Worm (Caenorhabditis elegans) whole organism, late embryonic: ENCODE results near the gene K10B4.1.
A peak's percentile ranks its signal among the peaks of the same experiment; 100 is the strongest.

ENCODE experiments used
- C08G9.2 ChIP-seq: sonication (generic microtip); optimal IDR thresholded peaks from 2 replicates; lab custom pipeline; 2016; ENCODE audit warnings: mild to moderate bottlenecking, missing genetic modification characterization, moderate library complexity, missing compliant biosample characterization
- C38D4.7 ChIP-seq: fragments of 200-800 bp; sonication (Bioruptor generic); optimal IDR thresholded peaks from 2 replicates; lab custom pipeline; 2018; ENCODE audit warnings: mild to moderate bottlenecking, missing genetic modification characterization, moderate library complexity, missing compliant biosample characterization
- K02D7.2 ChIP-seq: sonication (generic microtip); optimal IDR thresholded peaks from 2 replicates; lab custom pipeline; 2017; ENCODE audit warnings: mild to moderate bottlenecking, missing genetic modification characterization, missing compliant biosample characterization
- T23F11.4 ChIP-seq: fragments of 200-800 bp; sonication (Bioruptor generic); optimal IDR thresholded peaks from 2 replicates; lab custom pipeline; 2018; ENCODE audit warnings: mild to moderate bottlenecking, missing genetic modification characterization, missing compliant biosample characterization
- Y22D7AL.16 ChIP-seq: sonication (generic microtip); optimal IDR thresholded peaks from 2 replicates; lab custom pipeline; 2016; ENCODE audit warnings: missing genetic modification characterization, missing compliant biosample characterization
- ceh-18 ChIP-seq: sonication (generic microtip); optimal IDR thresholded peaks from 2 replicates; lab custom pipeline; 2016; ENCODE audit warnings: missing genetic modification characterization, missing compliant biosample characterization
- ceh-2 ChIP-seq: sonication (generic microtip); optimal IDR thresholded peaks from 2 replicates; lab custom pipeline; 2016; ENCODE audit warnings: missing genotype, missing genetic modification characterization, missing compliant biosample characterization
- ceh-30 ChIP-seq: fragments of 150-350 bp; optimal IDR thresholded peaks from 2 replicates; lab custom pipeline; 2014; ENCODE audit warnings: missing biosample characterization, missing genetic modification characterization
- ceh-31 ChIP-seq: sonication (generic microtip); optimal IDR thresholded peaks from 2 replicates; lab custom pipeline; 2016; ENCODE audit warnings: missing genetic modification characterization, missing compliant biosample characterization
- ceh-34 ChIP-seq: sonication (generic microtip); optimal IDR thresholded peaks from 2 replicates; lab custom pipeline; 2016; ENCODE audit warnings: mild to moderate bottlenecking, missing genetic modification characterization, missing compliant biosample characterization
- ceh-45 ChIP-seq: fragments of 200-800 bp; sonication (Bioruptor generic); IDR thresholded peaks from 2 replicates; pipeline ENCODE4 v1.3.6; 2022; ENCODE audit warnings: missing genetic modification reagents, missing genetic modification characterization, missing compliant biosample characterization
- ceh-9 ChIP-seq: sonication (generic microtip); optimal IDR thresholded peaks from 2 replicates; lab custom pipeline; 2016; ENCODE audit warnings: mild to moderate bottlenecking, missing genetic modification characterization, inconsistent platforms, missing compliant biosample characterization
- dmd-4 ChIP-seq: sonication (generic microtip); optimal IDR thresholded peaks from 2 replicates; lab custom pipeline; 2016; ENCODE audit warnings: borderline replicate concordance, missing genetic modification characterization, missing compliant biosample characterization
- dve-1 ChIP-seq: sonication (generic microtip); optimal IDR thresholded peaks from 2 replicates; lab custom pipeline; 2017; ENCODE audit warnings: antibody characterized with exemption, mild to moderate bottlenecking, missing genetic modification characterization, missing compliant biosample characterization
- elt-2 ChIP-seq: sonication (generic microtip); optimal IDR thresholded peaks from 2 replicates; lab custom pipeline; 2016; ENCODE audit warnings: missing genetic modification reagents, missing genetic modification characterization, missing compliant biosample characterization
- elt-4 ChIP-seq: sonication (generic microtip); optimal IDR thresholded peaks from 2 replicates; lab custom pipeline; 2016; ENCODE audit warnings: missing genetic modification characterization, missing compliant biosample characterization
- ets-4 ChIP-seq: sonication (generic microtip); optimal IDR thresholded peaks from 2 replicates; lab custom pipeline; 2016; ENCODE audit warnings: missing genetic modification characterization, missing compliant biosample characterization
- fax-1 ChIP-seq: sonication (generic microtip); optimal IDR thresholded peaks from 2 replicates; lab custom pipeline; 2016; ENCODE audit warnings: missing genotype, missing genetic modification characterization, missing compliant biosample characterization
- fkh-10 ChIP-seq: fragments of 150-350 bp; optimal IDR thresholded peaks from 2 replicates; lab custom pipeline; 2014; ENCODE audit warnings: missing biosample characterization, missing genetic modification reagents, missing genetic modification characterization
- gmeb-2 ChIP-seq: sonication (generic microtip); optimal IDR thresholded peaks from 2 replicates; lab custom pipeline; 2016; ENCODE audit warnings: missing genetic modification characterization, inconsistent platforms, missing compliant biosample characterization
- hlh-13 ChIP-seq: fragments of 200-800 bp; sonication (Bioruptor generic); optimal IDR thresholded peaks from 2 replicates; lab custom pipeline; 2018; ENCODE audit warnings: mild to moderate bottlenecking, missing genetic modification characterization, missing compliant biosample characterization
- hlh-15 ChIP-seq: sonication (generic microtip); optimal IDR thresholded peaks from 2 replicates; lab custom pipeline; 2016; ENCODE audit warnings: missing genetic modification characterization, missing compliant biosample characterization
- hlh-8 ChIP-seq: sonication (generic microtip); optimal IDR thresholded peaks from 2 replicates; lab custom pipeline; 2016; ENCODE audit warnings: missing genotype, missing genetic modification characterization, missing compliant biosample characterization
- lim-6 ChIP-seq: sonication (generic microtip); optimal IDR thresholded peaks from 2 replicates; lab custom pipeline; 2016; ENCODE audit warnings: missing genetic modification characterization, missing compliant biosample characterization
- mec-3 ChIP-seq: sonication (generic microtip); optimal IDR thresholded peaks from 2 replicates; lab custom pipeline; 2016; ENCODE audit warnings: borderline replicate concordance, missing genetic modification characterization, missing compliant biosample characterization
- nfya-1 ChIP-seq: sonication (generic microtip); optimal IDR thresholded peaks from 2 replicates; lab custom pipeline; 2017; ENCODE audit warnings: missing genetic modification characterization, mild to moderate bottlenecking, missing compliant biosample characterization, antibody characterized with exemption, moderate library complexity
- odd-2 ChIP-seq: sonication (generic microtip); optimal IDR thresholded peaks from 2 replicates; lab custom pipeline; 2017; ENCODE audit warnings: antibody characterized with exemption, mild to moderate bottlenecking, missing genetic modification characterization, missing compliant biosample characterization
- pax-1 ChIP-seq: fragments of 150-350 bp; optimal IDR thresholded peaks from 2 replicates; lab custom pipeline; 2014; ENCODE audit warnings: missing biosample characterization, missing genetic modification characterization
- pha-4 ChIP-seq: fragments of 150-350 bp; optimal IDR thresholded peaks from 2 replicates; lab custom pipeline; 2018; ENCODE audit warnings: missing biosample characterization, missing genetic modification reagents, missing genetic modification characterization
- pqm-1 ChIP-seq: sonication (generic microtip); optimal IDR thresholded peaks from 2 replicates; lab custom pipeline; 2016; ENCODE audit warnings: missing genetic modification characterization, missing compliant biosample characterization
- ref-2 ChIP-seq: sonication (generic microtip); optimal IDR thresholded peaks from 2 replicates; lab custom pipeline; 2016; ENCODE audit warnings: missing genetic modification characterization, missing compliant biosample characterization
- rnt-1 ChIP-seq: sonication (generic microtip); optimal IDR thresholded peaks from 2 replicates; lab custom pipeline; 2016; ENCODE audit warnings: missing genetic modification characterization, missing compliant biosample characterization
- tbx-2 ChIP-seq: sonication (generic microtip); optimal IDR thresholded peaks from 2 replicates; lab custom pipeline; 2016; ENCODE audit warnings: missing genetic modification characterization, missing compliant biosample characterization
- ttx-3 ChIP-seq: sonication (generic microtip); optimal IDR thresholded peaks from 2 replicates; lab custom pipeline; 2016; ENCODE audit warnings: missing genetic modification reagents, missing genetic modification characterization, missing compliant biosample characterization
- unc-3 ChIP-seq, 2 experiments: fragments of 200-800 bp in 1 of 2; sonication (Bioruptor generic) in 1 of 2; sonication (generic microtip) in 1 of 2; conservative IDR thresholded peaks in 1 of 2; optimal IDR thresholded peaks in 1 of 2; 2 replicates each; pipeline versions ENCODE4 v1.3.6 to Lab custom; 2016 to 2022; ENCODE audit warnings: missing compliant biosample characterization in 2 of 2, missing genetic modification characterization in 2 of 2, missing genetic modification reagents in 1 of 2
- unc-42 ChIP-seq: sonication (generic microtip); optimal IDR thresholded peaks from 2 replicates; lab custom pipeline; 2016; ENCODE audit warnings: missing genotype, missing genetic modification characterization, missing compliant biosample characterization

K10B4.1 gene

ce11 chrII:146933-147332, 11.7 kb downstream of the K10B4.1 start, which contains the start of gene T25D3.4:
Gene T25D3.4 (plus strand): TSS chrII:147233.
- no peak for TF ChIP-seq T23F11.4 (GFP tag; lab: Kevin White, UChicago)
- TF ChIP-seq fkh-10 (GFP tag; lab: Kevin White, UChicago) = no peak
- no peak for TF ChIP-seq hlh-13 (GFP tag; lab: Kevin White, UChicago)
- no peak for TF ChIP-seq unc-42 (tag; lab: Kevin White, UChicago)
- TF ChIP-seq, all 69 proteins: peak for 0

ce11 chrII:151495-151894, 16.2 kb downstream of the K10B4.1 start:
- TF ChIP-seq gmeb-2 = no peak
- no peak for TF ChIP-seq odd-2 (tag; lab: Kevin White, UChicago)

ce11 chrII:152283-152682, 17.0 kb downstream of the K10B4.1 start, which contains the start of gene T25D3.3:
Gene T25D3.3 (plus strand): TSS chrII:152583.
- no peak for TF ChIP-seq pha-4 (tag; lab: Kevin White, UChicago)
- TF ChIP-seq, all 69 proteins: peak for 0

ce11 chrII:155904-156303, 20.6 kb downstream of the K10B4.1 start, which contains the start of gene mrpl-28:
Gene mrpl-28 (minus strand): TSS chrII:156009.
- TF ChIP-seq ceh-31 (tag; lab: Kevin White, UChicago) (peak; percentile 51), ceh-2 (tag; lab: Kevin White, UChicago) (no peak), mec-3 (no peak), elt-4 (tag; lab: Kevin White, UChicago) (no peak), ceh-18 (tag; lab: Kevin White, UChicago) (peak; percentile 52), dve-1 (tag; lab: Kevin White, UChicago) (peak; percentile 57), nfya-1 (tag; lab: Kevin White, UChicago) (peak; percentile 66), lim-6 (no peak), pqm-1 (tag; lab: Kevin White, UChicago) (peak; percentile 43), tbx-2 (peak; percentile 40), elt-2 (tag; lab: Kevin White, UChicago) (peak; percentile 63), pax-1 (peak; percentile 71), unc-42 (tag; lab: Kevin White, UChicago) (peak; percentile 69), ceh-34 (tag; lab: Kevin White, UChicago) (peak; percentile 25), ets-4 (tag; lab: Kevin White, UChicago) (peak; percentile 50), C08G9.2 (tag; lab: Kevin White, UChicago) (peak; percentile 46)

- TF ChIP-seq fkh-10 (GFP tag; lab: Kevin White, UChicago) (no peak), ref-2 (tag; lab: Kevin White, UChicago) (no peak), elt-2 (tag; lab: Kevin White, UChicago) (peak; percentile 65), hlh-15 (no peak), ceh-18 (tag; lab: Kevin White, UChicago) (no peak), K02D7.2 (tag; lab: Kevin White, UChicago) (no peak), dve-1 (tag; lab: Kevin White, UChicago) (no peak), C38D4.7 (GFP tag; lab: Kevin White, UChicago) (no peak)
These were observed 21.8 kb downstream of the K10B4.1 start for ce11 chrII:156999-157499.

ce11 chrII:158004-158731, 22.9 kb downstream of the K10B4.1 start:
- TF ChIP-seq rnt-1 (tag; lab: Kevin White, UChicago) (peak; percentile 5), ceh-9 (tag; lab: Kevin White, UChicago) (no peak), ceh-30 (tag; lab: Kevin White, UChicago) (no peak), pqm-1 (tag; lab: Kevin White, UChicago) (no peak), ceh-34 (tag; lab: Kevin White, UChicago) (no peak), ceh-45 (GFP tag; lab: Robert Waterston, UW) (no peak), unc-42 (tag; lab: Kevin White, UChicago) (peak; percentile 93), C08G9.2 (tag; lab: Kevin White, UChicago) (no peak), unc-3 (GFP tag; conservative IDR thresholded peaks at IDR 0.05; lab: Robert Waterston, UW) (no peak), unc-3 (tag; optimal IDR thresholded peaks at IDR 0.05; lab: Kevin White, UChicago) (no peak), ceh-2 (tag; lab: Kevin White, UChicago) (no peak), elt-4 (tag; lab: Kevin White, UChicago) (no peak), tbx-2 (no peak), K02D7.2 (tag; lab: Kevin White, UChicago) (no peak), dmd-4 (tag; lab: Kevin White, UChicago) (peak; percentile 21), Y22D7AL.16 (tag; lab: Kevin White, UChicago) (no peak), fax-1 (no peak), C38D4.7 (GFP tag; lab: Kevin White, UChicago) (no peak), ttx-3 (tag; lab: Kevin White, UChicago) (no peak), hlh-8 (tag; lab: Kevin White, UChicago) (no peak)
